Fruit fly (Drosophila melanogaster) whole organism, embryonic: ENCODE data around the gene CG44158.
A peak's percentile ranks its signal among the peaks of the same experiment; 100 is the strongest.

Experiments
- CG10366 ChIP-seq: fragments of 200-800 bp; sonication (Bioruptor generic); IDR thresholded peaks from 2 replicates; pipeline ENCODE4 v1.3.6; 2022; ENCODE audit warnings: missing biosample characterization, missing genetic modification characterization
- CG11247 ChIP-seq: fragments of 200-800 bp; sonication (Bioruptor generic); IDR thresholded peaks from 2 replicates; pipeline ENCODE4 v1.3.6; 2022; ENCODE audit warnings: missing biosample characterization, missing genetic modification characterization
- CG11723 ChIP-seq: fragments of 200-800 bp; sonication (Bioruptor generic); optimal IDR thresholded peaks from 2 replicates; lab custom pipeline; 2017; ENCODE audit warnings: missing biosample characterization, mild to moderate bottlenecking, missing genetic modification characterization
- CG12659 ChIP-seq: fragments of 200-800 bp; sonication (Bioruptor generic); optimal IDR thresholded peaks from 3 replicates; lab custom pipeline; 2017; ENCODE audit warnings: mild to moderate bottlenecking, missing biosample characterization, missing genetic modification reagents, missing genetic modification characterization
- CG13424 ChIP-seq: fragments of 200-800 bp; sonication (Bioruptor generic); optimal IDR thresholded peaks from 2 replicates; lab custom pipeline; 2019; ENCODE audit warnings: missing biosample characterization, mild to moderate bottlenecking, missing genetic modification characterization, moderate library complexity
- CG13775 ChIP-seq: fragments of 200-800 bp; sonication (Bioruptor generic); optimal IDR thresholded peaks from 3 replicates; lab custom pipeline; 2017; ENCODE audit warnings: missing biosample characterization, mild to moderate bottlenecking, missing genetic modification characterization
- CG15011 ChIP-seq: fragments of 200-800 bp; sonication (Bioruptor generic); optimal IDR thresholded peaks from 3 replicates; lab custom pipeline; 2018; ENCODE audit warnings: missing biosample characterization, mild to moderate bottlenecking, missing genetic modification characterization
- CG17328 ChIP-seq: fragments of 200-800 bp; sonication (Bioruptor generic); IDR thresholded peaks from 2 replicates; pipeline ENCODE4 v1.3.6; 2022; ENCODE audit warnings: missing biosample characterization, missing genetic modification characterization
- CG17568 ChIP-seq: fragments of 200-800 bp; sonication (Bioruptor generic); optimal IDR thresholded peaks from 2 replicates; lab custom pipeline; 2018; ENCODE audit warnings: missing biosample characterization, mild to moderate bottlenecking, missing genetic modification characterization, moderate library complexity
- CG17829 ChIP-seq: fragments of 200-800 bp; optimal IDR thresholded peaks from 2 replicates; lab custom pipeline; 2019; ENCODE audit warnings: missing biosample characterization, mild to moderate bottlenecking, missing genetic modification characterization, moderate library complexity
- CG18262 ChIP-seq: fragments of 200-800 bp; optimal IDR thresholded peaks from 3 replicates; lab custom pipeline; 2019; ENCODE audit warnings: missing biosample characterization, mild to moderate bottlenecking, missing genetic modification characterization, moderate library complexity
- CG18599 ChIP-seq: fragments of 200-800 bp; sonication (Bioruptor generic); optimal IDR thresholded peaks from 3 replicates; lab custom pipeline; 2017; ENCODE audit warnings: missing biosample characterization, missing genetic modification characterization, mild to moderate bottlenecking, moderate library complexity, missing genetic modification reagents
- CG2678 ChIP-seq: fragments of 200-800 bp; sonication (Bioruptor generic); optimal IDR thresholded peaks from 3 replicates; lab custom pipeline; 2019; ENCODE audit warnings: missing biosample characterization, mild to moderate bottlenecking, missing genetic modification characterization, moderate library complexity
- CG2875 ChIP-seq: fragments of 200-800 bp; sonication (Bioruptor generic); optimal IDR thresholded peaks from 2 replicates; lab custom pipeline; 2017; ENCODE audit warnings: missing biosample characterization, mild to moderate bottlenecking, missing genetic modification characterization, missing genetic modification reagents
- CG30403 ChIP-seq: fragments of 200-800 bp; sonication (Bioruptor generic); optimal IDR thresholded peaks from 3 replicates; lab custom pipeline; 2016; ENCODE audit warnings: missing biosample characterization, missing genetic modification characterization
- CG6791 ChIP-seq: fragments of 200-800 bp; sonication (Bioruptor generic); IDR thresholded peaks from 3 replicates; pipeline ENCODE4 v1.3.6; 2022; ENCODE audit warnings: missing biosample characterization, missing genetic modification characterization; ENCODE audit not compliant: partially characterized antibody
- CG7786 ChIP-seq: fragments of 200-800 bp; sonication (Bioruptor generic); optimal IDR thresholded peaks from 2 replicates; lab custom pipeline; 2016; ENCODE audit warnings: missing biosample characterization, missing genetic modification characterization
- CG8290 ChIP-seq, 3 experiments: fragments of 200-800 bp; sonication (Bioruptor generic); optimal IDR thresholded peaks; 2 replicates each; lab custom pipeline; 2016 to 2019; ENCODE audit warnings: missing biosample characterization in 3 of 3, missing genetic modification characterization in 3 of 3, mild to moderate bottlenecking in 2 of 3, moderate library complexity in 1 of 3
- CHES-1-like ChIP-seq: fragments of 200-800 bp; sonication (Bioruptor generic); optimal IDR thresholded peaks from 2 replicates; lab custom pipeline; 2016; ENCODE audit warnings: missing biosample characterization, missing genetic modification characterization
- CTCF ChIP-seq: fragments of 200-800 bp; sonication (Bioruptor generic); optimal IDR thresholded peaks from 2 replicates; lab custom pipeline; 2017; ENCODE audit warnings: missing biosample characterization, mild to moderate bottlenecking, missing genetic modification characterization, moderate library complexity
- Dbx ChIP-seq: fragments of 200-800 bp; sonication (Bioruptor generic); IDR thresholded peaks from 3 replicates; pipeline ENCODE4 v1.3.6; 2022; ENCODE audit warnings: missing biosample characterization, missing genetic modification characterization
- Drgx ChIP-seq: fragments of 200-800 bp; sonication (Bioruptor generic); IDR thresholded peaks from 2 replicates; pipeline ENCODE4 v1.3.6; 2022; ENCODE audit warnings: missing biosample characterization, missing genetic modification characterization
- Ets97D ChIP-seq: fragments of 200-800 bp; sonication (Bioruptor generic); optimal IDR thresholded peaks from 3 replicates; lab custom pipeline; 2016; ENCODE audit warnings: missing biosample characterization, missing genetic modification characterization
- Fer2 ChIP-seq: fragments of 200-800 bp; sonication (Bioruptor generic); optimal IDR thresholded peaks from 2 replicates; lab custom pipeline; 2018; ENCODE audit warnings: missing biosample characterization, mild to moderate bottlenecking, missing genetic modification characterization, moderate library complexity
- HHEX ChIP-seq: fragments of 200-800 bp; sonication (Bioruptor generic); optimal IDR thresholded peaks from 3 replicates; lab custom pipeline; 2017; ENCODE audit warnings: missing biosample characterization, mild to moderate bottlenecking, missing genetic modification characterization, missing genetic modification reagents
- Hr39 ChIP-seq: fragments of >200 bp; optimal IDR thresholded peaks from 2 replicates; lab custom pipeline; 2017
- PHDP ChIP-seq: fragments of 200-800 bp; sonication (Bioruptor generic); optimal IDR thresholded peaks from 3 replicates; lab custom pipeline; 2018; ENCODE audit warnings: missing biosample characterization, mild to moderate bottlenecking, missing genetic modification characterization, moderate library complexity
- Trl ChIP-seq, 3 experiments: fragments of >200 bp in 2 of 3; fragments of 200-800 bp in 1 of 3; sonication (Bioruptor generic) in 1 of 3; optimal IDR thresholded peaks; 2 replicates in 1 of 3; 3 replicates in 2 of 3; lab custom pipeline; 2016 to 2017; ENCODE audit warnings: missing biosample characterization in 1 of 3, missing genetic modification characterization in 1 of 3
- amos ChIP-seq: fragments of 200-800 bp; sonication (Bioruptor generic); IDR thresholded peaks from 2 replicates; pipeline ENCODE4 v1.3.6; 2022; ENCODE audit warnings: missing biosample characterization, missing genetic modification characterization; ENCODE audit not compliant: partially characterized antibody
- bab2 ChIP-seq: fragments of 200-800 bp; sonication (Bioruptor generic); optimal IDR thresholded peaks from 2 replicates; lab custom pipeline; 2016; ENCODE audit warnings: missing biosample characterization, missing genetic modification characterization
- bowl ChIP-seq: fragments of 200-800 bp; sonication (Bioruptor generic); IDR thresholded peaks from 2 replicates; pipeline ENCODE4 v1.3.6; 2022; ENCODE audit warnings: missing biosample characterization, missing genetic modification characterization
- bsh ChIP-seq, 2 experiments: fragments of 200-800 bp; sonication (Bioruptor generic); optimal IDR thresholded peaks; 2 replicates each; lab custom pipeline; 2017 to 2018; ENCODE audit warnings: mild to moderate bottlenecking in 2 of 2, missing biosample characterization in 2 of 2, missing genetic modification characterization in 2 of 2, moderate library complexity in 1 of 2
- dati ChIP-seq: fragments of 200-800 bp; sonication (Bioruptor generic); IDR thresholded peaks from 2 replicates; pipeline ENCODE4 v1.3.6; 2022; ENCODE audit warnings: missing biosample characterization, missing genetic modification characterization
- dm ChIP-seq: fragments of 200-800 bp; sonication (Bioruptor generic); optimal IDR thresholded peaks from 3 replicates; lab custom pipeline; 2016; ENCODE audit warnings: missing biosample characterization, missing genetic modification characterization
- dmrt99B ChIP-seq: fragments of 200-800 bp; sonication (Bioruptor generic); optimal IDR thresholded peaks from 2 replicates; lab custom pipeline; 2018; ENCODE audit warnings: missing biosample characterization, mild to moderate bottlenecking, missing genetic modification characterization, moderate library complexity
- en ChIP-seq: fragments of 200-800 bp; sonication (Bioruptor generic); optimal IDR thresholded peaks from 2 replicates; lab custom pipeline; 2016; ENCODE audit warnings: missing biosample characterization, missing genetic modification characterization
- fu2 ChIP-seq: fragments of 200-800 bp; sonication (Bioruptor generic); optimal IDR thresholded peaks from 2 replicates; lab custom pipeline; 2016; ENCODE audit warnings: missing biosample characterization, missing genetic modification characterization
- jing ChIP-seq: fragments of 200-800 bp; sonication (Bioruptor generic); optimal IDR thresholded peaks from 2 replicates; lab custom pipeline; 2018; ENCODE audit warnings: missing biosample characterization, mild to moderate bottlenecking, missing genetic modification characterization
- jumu ChIP-seq: fragments of 200-800 bp; sonication (Bioruptor generic); optimal IDR thresholded peaks from 3 replicates; lab custom pipeline; 2016; ENCODE audit warnings: missing biosample characterization, missing genetic modification characterization
- kah ChIP-seq: fragments of 200-800 bp; sonication (Bioruptor generic); optimal IDR thresholded peaks from 2 replicates; lab custom pipeline; 2018; ENCODE audit warnings: missing biosample characterization, mild to moderate bottlenecking, missing genetic modification characterization
- klu ChIP-seq: fragments of 200-800 bp; sonication (Bioruptor generic); IDR thresholded peaks from 2 replicates; pipeline ENCODE4 v1.3.6; 2022; ENCODE audit warnings: missing biosample characterization, missing genetic modification characterization
- lov ChIP-seq, 2 experiments: fragments of 200-800 bp in 1 of 2; fragments of >200 bp in 1 of 2; sonication (Bioruptor generic) in 1 of 2; IDR thresholded peaks in 1 of 2; optimal IDR thresholded peaks in 1 of 2; 2 replicates in 1 of 2; 3 replicates in 1 of 2; pipeline versions ENCODE4 v1.3.6 to Lab custom; 2017 to 2022; ENCODE audit warnings: missing biosample characterization in 1 of 2, missing genetic modification characterization in 1 of 2
- peb ChIP-seq: fragments of 200-800 bp; sonication (Bioruptor generic); IDR thresholded peaks from 2 replicates; pipeline ENCODE4 v1.3.6; 2022; ENCODE audit warnings: missing biosample characterization, missing genetic modification characterization
- pzg ChIP-seq: fragments of 200-800 bp; sonication (Bioruptor generic); optimal IDR thresholded peaks from 3 replicates; lab custom pipeline; 2018; ENCODE audit warnings: missing biosample characterization, mild to moderate bottlenecking, missing genetic modification characterization, moderate library complexity
- repo ChIP-seq: fragments of 200-800 bp; sonication (Bioruptor generic); optimal IDR thresholded peaks from 2 replicates; lab custom pipeline; 2016; ENCODE audit warnings: missing biosample characterization, missing genetic modification characterization
- ro ChIP-seq: fragments of 200-800 bp; sonication (Bioruptor generic); IDR thresholded peaks from 2 replicates; pipeline ENCODE4 v1.3.6; 2022; ENCODE audit warnings: missing biosample characterization, missing genetic modification characterization
- sob ChIP-seq: fragments of 200-800 bp; sonication (Bioruptor generic); IDR thresholded peaks from 2 replicates; pipeline ENCODE4 v1.3.6; 2022; ENCODE audit warnings: missing biosample characterization, missing genetic modification characterization
- trh ChIP-seq: fragments of 200-800 bp; sonication (Bioruptor generic); optimal IDR thresholded peaks from 2 replicates; lab custom pipeline; 2016; ENCODE audit warnings: missing biosample characterization, missing genetic modification characterization
- tx ChIP-seq: fragments of 200-800 bp; sonication (Bioruptor generic); optimal IDR thresholded peaks from 2 replicates; lab custom pipeline; 2016; ENCODE audit warnings: missing biosample characterization, missing genetic modification characterization
- unpg ChIP-seq: fragments of 200-800 bp; sonication (Bioruptor generic); optimal IDR thresholded peaks from 3 replicates; lab custom pipeline; 2018; ENCODE audit warnings: missing biosample characterization, mild to moderate bottlenecking, missing genetic modification characterization, moderate library complexity

Gene CG44158

dm6 chr3R:18198518-18199118, 10.0 kb upstream of the CG44158 start (continued):
- TF ChIP-seq Ets97D (GFP tag; lab: Kevin White, UChicago) (peak; percentile 25), klu (GFP tag; lab: Robert Waterston, UW) (no peak), CG18599 (GFP tag; lab: Kevin White, UChicago) (peak; percentile 61), CG30403 (GFP tag; lab: Kevin White, UChicago) (no peak), CG13424 (peak; percentile 48), PHDP (tag; lab: Kevin White, UChicago) (peak; percentile 30), CG2875 (GFP tag; lab: Kevin White, UChicago) (peak; percentile 56), kah (GFP tag; lab: Kevin White, UChicago) (peak; percentile 60), dmrt99B (peak; percentile 30), ro (no peak), Fer2 (no peak), peb (GFP tag; lab: Robert Waterston, UW) (no peak), en (GFP tag; lab: Kevin White, UChicago) (no peak), CG2678 (tag; lab: Kevin White, UChicago) (peak; percentile 47), CG6791 (GFP tag; lab: Robert Waterston, UW) (no peak), CG7786 (no peak), unpg (peak; percentile 11), bsh (GFP tag; optimal IDR thresholded peaks at IDR 0.05; lab: Kevin White, UChicago) (peak in 1 of 2 experiments; percentile 39), CG18262 (tag; lab: Kevin White, UChicago) (peak; percentile 36), repo (GFP tag; lab: Kevin White, UChicago) (peak; percentile 32), HHEX (GFP tag; lab: Kevin White, UChicago) (peak; percentile 7), CG17328 (GFP tag; lab: Robert Waterston, UW) (no peak), sob (GFP tag; lab: Robert Waterston, UW) (no peak), CG11723 (peak; percentile 62), CG11247 (GFP tag; lab: Robert Waterston, UW) (no peak), CHES-1-like (GFP tag; lab: Kevin White, UChicago) (peak; percentile 44), CG12659 (no peak), dati (GFP tag; lab: Robert Waterston, UW) (no peak), jumu (GFP tag; lab: Kevin White, UChicago) (peak; percentile 33), dm (GFP tag; lab: Kevin White, UChicago) (no peak), CTCF (GFP tag; lab: Kevin White, UChicago) (no peak), jing (GFP tag; lab: Kevin White, UChicago) (no peak), tx (GFP tag; lab: Kevin White, UChicago) (no peak), CG15011 (GFP tag; lab: Kevin White, UChicago) (no peak), pzg (no peak), Dbx (no peak), CG10366 (no peak), CG13775 (GFP tag; lab: Kevin White, UChicago) (no peak), amos (GFP tag; lab: Robert Waterston, UW) (no peak), Drgx (GFP tag; lab: Robert Waterston, UW) (no peak), lov (optimal IDR thresholded peaks at IDR 0.05; lab: Kevin White, UChicago) (no peak), lov (GFP tag; IDR thresholded peaks at IDR 0.05; lab: Robert Waterston, UW) (no peak), fu2 (GFP tag; lab: Kevin White, UChicago) (no peak), trh (GFP tag; lab: Kevin White, UChicago) (no peak), Hr39 (no peak), CG8290 (GFP tag; optimal IDR thresholded peaks at IDR 0.05; lab: Kevin White, UChicago) (no peak), CG8290 (tag; optimal IDR thresholded peaks at IDR 0.05; lab: Kevin White, UChicago) (peak; percentile 52 to 69), bab2 (GFP tag; lab: Kevin White, UChicago) (peak; percentile 57), bowl (GFP tag; lab: Robert Waterston, UW) (no peak), CG17829 (peak; percentile 26), Trl (optimal IDR thresholded peaks at IDR 0.05; lab: Kevin White, UChicago) (peak; percentile 99 to 100), Trl (GFP tag; optimal IDR thresholded peaks at IDR 0.05; lab: Kevin White, UChicago) (peak; percentile 85), CG17568 (peak; percentile 68)
